Worm (Caenorhabditis elegans) whole organism, L2 larva: Measurements from ENCODE around the gene gnrr-6.

Experiments used
- R02D3.7 ChIP-seq: fragments of 150-350 bp; optimal IDR thresholded peaks from 2 replicates; lab custom pipeline; 2014; ENCODE audit warnings: missing biosample characterization, missing genetic modification characterization
- ZK546.5 ChIP-seq: sonication (generic microtip); optimal IDR thresholded peaks from 2 replicates; lab custom pipeline; 2017; ENCODE audit warnings: missing biosample characterization, missing genetic modification characterization
- alr-1 ChIP-seq: fragments of 150-350 bp; optimal IDR thresholded peaks from 2 replicates; lab custom pipeline; 2014; ENCODE audit warnings: missing biosample characterization, missing genetic modification characterization
- ceh-16 ChIP-seq: fragments of 150-350 bp; optimal IDR thresholded peaks from 2 replicates; lab custom pipeline; 2014; ENCODE audit warnings: missing biosample characterization, missing genetic modification characterization
- egl-27 ChIP-seq: sonication (generic microtip); optimal IDR thresholded peaks from 3 replicates; lab custom pipeline; 2017; ENCODE audit warnings: missing biosample characterization, missing genetic modification reagents, missing genetic modification characterization
- elt-3 ChIP-seq: sonication (generic microtip); optimal IDR thresholded peaks from 2 replicates; lab custom pipeline; 2017; ENCODE audit warnings: missing biosample characterization, missing genetic modification characterization
- lin-11 ChIP-seq: fragments of 150-350 bp; sonication (generic microtip); optimal IDR thresholded peaks from 2 replicates; lab custom pipeline; 2014; ENCODE audit warnings: missing biosample characterization, missing genetic modification characterization, inconsistent platforms, mixed read lengths
- lin-13 ChIP-seq: fragments of 150-350 bp; optimal IDR thresholded peaks from 2 replicates; lab custom pipeline; 2014; ENCODE audit warnings: missing biosample characterization, missing genetic modification reagents, missing genetic modification characterization
- lsy-2 ChIP-seq, 2 experiments: fragments of 150-350 bp in 1 of 2; sonication (generic microtip) in 1 of 2; optimal IDR thresholded peaks; 2 replicates each; lab custom pipeline; 2014 to 2017; ENCODE audit warnings: missing biosample characterization in 2 of 2, missing genetic modification characterization in 2 of 2
- mdl-1 ChIP-seq, 2 experiments: fragments of 150-350 bp in 1 of 2; sonication (generic microtip) in 1 of 2; optimal IDR thresholded peaks; 2 replicates each; lab custom pipeline; 2017; ENCODE audit warnings: missing biosample characterization in 2 of 2, missing genetic modification characterization in 2 of 2
- nhr-11 ChIP-seq: fragments of 150-350 bp; optimal IDR thresholded peaks from 2 replicates; lab custom pipeline; 2014; ENCODE audit warnings: missing biosample characterization, missing genetic modification characterization
- nhr-237 ChIP-seq: fragments of 150-350 bp; optimal IDR thresholded peaks from 2 replicates; lab custom pipeline; 2014; ENCODE audit warnings: missing biosample characterization, missing genetic modification characterization
- nhr-25 ChIP-seq: fragments of 150-350 bp; sonication (generic microtip); optimal IDR thresholded peaks from 3 replicates; lab custom pipeline; 2014; ENCODE audit warnings: missing biosample characterization, missing genetic modification characterization
- ztf-11 ChIP-seq: sonication (generic microtip); optimal IDR thresholded peaks from 2 replicates; lab custom pipeline; 2017; ENCODE audit warnings: missing biosample characterization, missing genetic modification characterization

- TF ChIP-seq lsy-2 (tag; optimal IDR thresholded peaks at IDR 0.05; lab: Kevin White, UChicago), result no peak
- TF ChIP-seq lin-11, result no peak
- no peak for TF ChIP-seq ztf-11
- no peak for TF ChIP-seq lin-13
- no peak for TF ChIP-seq ceh-16 (tag; lab: Kevin White, UChicago)
- no peak for TF ChIP-seq egl-27 (tag; lab: Kevin White, UChicago)
- TF ChIP-seq ZK546.5 (tag; lab: Kevin White, UChicago), result no peak
- no peak for TF ChIP-seq nhr-237 (tag; lab: Kevin White, UChicago)
- TF ChIP-seq nhr-11 (tag; lab: Kevin White, UChicago), result no peak
- no peak for TF ChIP-seq R02D3.7 (tag; lab: Kevin White, UChicago)
- no peak for TF ChIP-seq nhr-25 (tag; lab: Kevin White, UChicago)
- peak; percentile 64 for TF ChIP-seq alr-1 (tag; lab: Kevin White, UChicago)
- TF ChIP-seq mdl-1 (tag; optimal IDR thresholded peaks at IDR 0.05; lab: Kevin White, UChicago), result no peak
- no peak for TF ChIP-seq elt-3
These were observed 43.8 kb upstream of the gnrr-6 start for ce11 chrX:11134750-11135394.
